Fruit fly (Drosophila melanogaster) Kc167 (cell line): ENCODE measurements around the gene AstC.
A peak's percentile ranks its signal among the peaks of the same experiment; 100 is the strongest.

Source experiments
- Myc ChIP-seq: fragments of >200 bp; optimal IDR thresholded peaks from 2 replicates; lab custom pipeline; 2017; ENCODE audit warnings: missing external identifiers
- Sin3A ChIP-seq: fragments of >200 bp; optimal IDR thresholded peaks from 2 replicates; lab custom pipeline; 2018; ENCODE audit warnings: missing external identifiers
- h ChIP-seq: fragments of >200 bp; optimal IDR thresholded peaks from 3 replicates; lab custom pipeline; 2018; ENCODE audit warnings: missing external identifiers
- insv ChIP-seq: fragments of >200 bp; optimal IDR thresholded peaks from 3 replicates; lab custom pipeline; 2018; ENCODE audit warnings: missing external identifiers
- psq ChIP-seq: fragments of >200 bp; optimal IDR thresholded peaks from 2 replicates; lab custom pipeline; 2017; ENCODE audit warnings: missing external identifiers
- ttk ChIP-seq: sonication (Bioruptor generic); optimal IDR thresholded peaks from 2 replicates; lab custom pipeline; 2017; ENCODE audit warnings: missing external identifiers

AstC gene

DNA sequence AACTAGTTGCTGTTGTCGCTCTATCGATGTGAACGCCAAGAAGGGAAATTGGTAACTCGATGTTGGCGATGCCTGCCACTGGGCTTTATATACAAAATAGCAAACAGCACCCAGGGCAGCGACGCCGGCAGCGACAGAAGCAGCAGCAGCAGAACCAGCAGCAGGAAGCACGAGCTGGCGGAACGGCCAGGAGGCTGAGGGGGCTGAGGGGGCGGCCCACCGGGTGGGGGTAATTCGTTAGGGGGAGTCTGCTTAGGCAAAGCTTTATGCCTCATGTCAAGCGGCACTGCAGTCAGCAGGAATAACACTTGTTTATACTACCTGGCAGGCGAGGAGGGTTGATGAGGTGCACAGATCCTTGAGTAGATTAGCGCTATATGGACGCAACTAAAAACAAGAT, at the start of gene AstC:
TSS of gene AstC (minus strand) at position 63 of the 400 bp plus-strand sequence.
- TF ChIP-seq psq (lab: Kevin White, UChicago) (no peak), ttk (no peak), Myc (lab: Kevin White, UChicago) (no peak)

- no peak for TF ChIP-seq Sin3A (lab: Kevin White, UChicago)
- TF ChIP-seq ttk, result no peak
- TF ChIP-seq insv (lab: Kevin White, UChicago), result no peak
- TF ChIP-seq h (lab: Kevin White, UChicago), result no peak
- no peak for TF ChIP-seq Myc (lab: Kevin White, UChicago)
- TF ChIP-seq psq (lab: Kevin White, UChicago), result no peak
Measured at dm6 chr2L:11130151-11131008, 49.2 kb upstream of the AstC start, which contains the start of the genes RfC38 and CG4751. Gene RfC38 (minus strand): TSS chr2L:11130645. Gene CG4751 (plus strand): TSS chr2L:11130737.

- no peak for TF ChIP-seq Myc (lab: Kevin White, UChicago)
- TF ChIP-seq insv (lab: Kevin White, UChicago), result no peak
- no peak for TF ChIP-seq Sin3A (lab: Kevin White, UChicago)
- no peak for TF ChIP-seq ttk
- TF ChIP-seq h (lab: Kevin White, UChicago), result no peak
- TF ChIP-seq psq (lab: Kevin White, UChicago), result no peak
Measured at dm6 chr2L:11123499-11123898, 42.3 kb upstream of the AstC start, which contains the start of the genes Csl4 and Nup160. Gene Csl4 (minus strand): TSS chr2L:11123567. Gene Nup160 (plus strand): TSS chr2L:11123777.

- TF ChIP-seq ttk (no peak), psq (lab: Kevin White, UChicago) (no peak), h (lab: Kevin White, UChicago) (no peak), Sin3A (lab: Kevin White, UChicago) (no peak), Myc (lab: Kevin White, UChicago) (no peak), insv (lab: Kevin White, UChicago) (no peak)
Measured at dm6 chr2L:11121614-11122013, 40.4 kb upstream of the AstC start, which contains the start of gene Dnaaf4. Gene Dnaaf4 (minus strand): TSS chr2L:11121714.

- TF ChIP-seq Myc (lab: Kevin White, UChicago) (no peak), ttk (no peak), Sin3A (lab: Kevin White, UChicago) (no peak), insv (lab: Kevin White, UChicago) (no peak), psq (lab: Kevin White, UChicago) (no peak), h (lab: Kevin White, UChicago) (no peak)
Measured at dm6 chr2L:11119966-11120517, 38.8 kb upstream of the AstC start, which contains the start of gene CG6230. Gene CG6230 (minus strand): TSS chr2L:11120319.

- TF ChIP-seq ttk (no peak), Sin3A (lab: Kevin White, UChicago) (no peak), insv (lab: Kevin White, UChicago) (no peak)
Measured at dm6 chr2L:11113714-11114113, 32.5 kb upstream of the AstC start, which contains the start of gene Gr32a. Gene Gr32a (plus strand): TSS chr2L:11114014.

- TF ChIP-seq Myc (lab: Kevin White, UChicago) (no peak), Sin3A (lab: Kevin White, UChicago) (no peak), h (lab: Kevin White, UChicago) (no peak), insv (lab: Kevin White, UChicago) (no peak), psq (lab: Kevin White, UChicago) (no peak), ttk (no peak)
Measured at dm6 chr2L:11113011-11113528, 31.9 kb upstream of the AstC start, which contains the start of gene Idua. Gene Idua (minus strand): TSS chr2L:11113061.

- TF ChIP-seq h (lab: Kevin White, UChicago) (peak; percentile 34), psq (lab: Kevin White, UChicago) (no peak), insv (lab: Kevin White, UChicago) (no peak), Sin3A (lab: Kevin White, UChicago) (no peak), ttk (no peak), Myc (lab: Kevin White, UChicago) (no peak)
Measured at dm6 chr2L:11106562-11106962, 25.4 kb upstream of the AstC start, which contains the start of gene Reps. Gene Reps (minus strand): TSS chr2L:11106645.

- no peak for TF ChIP-seq h (lab: Kevin White, UChicago)
- no peak for TF ChIP-seq insv (lab: Kevin White, UChicago)
Measured at dm6 chr2L:11105320-11105719, 24.1 kb upstream of the AstC start.

- TF ChIP-seq Myc (lab: Kevin White, UChicago) (no peak), h (lab: Kevin White, UChicago) (no peak), Sin3A (lab: Kevin White, UChicago) (no peak), insv (lab: Kevin White, UChicago) (no peak), psq (lab: Kevin White, UChicago) (no peak), ttk (no peak)
Measured at dm6 chr2L:11100516-11101061, 19.4 kb upstream of the AstC start, which contains the start of gene Ge-1. Gene Ge-1 (minus strand): TSS chr2L:11100888.

dm6 chr2L:11091111-11091510, 9.9 kb upstream of the AstC start, which contains the start of gene Wdr59:
Gene Wdr59 (plus strand): TSS chr2L:11091444.
- TF ChIP-seq Myc (lab: Kevin White, UChicago) (no peak), h (lab: Kevin White, UChicago) (no peak), ttk (no peak), psq (lab: Kevin White, UChicago) (no peak), Sin3A (lab: Kevin White, UChicago) (no peak), insv (lab: Kevin White, UChicago) (no peak)
